Worm (Caenorhabditis elegans) whole organism, young adult: ENCODE data around the gene fbxb-81.

Experiments used
- dpff-1 ChIP-seq: sonication (generic microtip); optimal IDR thresholded peaks from 2 replicates; lab custom pipeline; 2017; ENCODE audit warnings: mild to moderate bottlenecking, missing genetic modification characterization, missing compliant biosample characterization
- egl-18 ChIP-seq: fragments of 200-800 bp; sonication (Bioruptor generic); IDR thresholded peaks from 2 replicates; pipeline ENCODE4 v1.3.6; 2022; ENCODE audit warnings: missing genetic modification reagents, missing genetic modification characterization, missing compliant biosample characterization
- him-1 ChIP-seq: sonication (generic microtip); optimal IDR thresholded peaks from 2 replicates; lab custom pipeline; 2016; ENCODE audit warnings: missing genotype, missing genetic modification reagents, missing genetic modification characterization, missing compliant biosample characterization
- nhr-179 ChIP-seq: sonication (generic microtip); optimal IDR thresholded peaks from 2 replicates; lab custom pipeline; 2016; ENCODE audit warnings: mild to moderate bottlenecking, missing genetic modification characterization, missing compliant biosample characterization
- tbp1 ChIP-seq: fragments of 200-800 bp; sonication (Bioruptor generic); optimal IDR thresholded peaks from 2 replicates; lab custom pipeline; 2018; ENCODE audit warnings: mild to moderate bottlenecking, missing genetic modification characterization, missing compliant biosample characterization
- tbx-9 ChIP-seq: sonication (generic microtip); optimal IDR thresholded peaks from 2 replicates; lab custom pipeline; 2016; ENCODE audit warnings: borderline replicate concordance, missing genetic modification characterization, inconsistent platforms, missing compliant biosample characterization
- ztf-18 ChIP-seq: sonication (generic microtip); optimal IDR thresholded peaks from 2 replicates; lab custom pipeline; 2016; ENCODE audit warnings: missing genotype, mild to moderate bottlenecking, missing genetic modification characterization, missing compliant biosample characterization
- ztf-6 ChIP-seq: fragments of 200-800 bp; sonication (Bioruptor generic); IDR thresholded peaks from 2 replicates; pipeline ENCODE4 v1.3.6; 2022; ENCODE audit warnings: missing genetic modification reagents, missing genetic modification characterization, missing compliant biosample characterization

DNA sequence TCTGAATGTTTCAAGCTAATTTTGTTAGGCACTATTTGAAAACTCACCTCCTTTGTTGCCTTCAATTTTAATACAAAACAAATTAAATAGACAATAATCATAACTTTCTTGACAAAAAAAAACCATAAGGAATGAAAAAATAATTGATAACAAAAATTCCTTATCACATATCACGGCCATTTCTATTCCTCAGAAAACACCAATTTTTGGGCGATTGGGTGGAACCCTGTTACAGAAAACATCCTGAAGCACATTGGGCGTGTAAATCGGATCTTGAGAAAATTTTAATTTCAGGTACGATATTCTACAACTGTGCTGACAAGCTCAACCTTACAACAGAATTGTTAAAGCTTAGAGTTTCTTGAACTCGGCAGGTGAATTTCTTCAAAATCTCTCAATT, 23.8 kb upstream of the fbxb-81 start, which contains the start of gene F40G9.8:
- no peak for TF ChIP-seq him-1
- TF ChIP-seq tbp1 (GFP tag; lab: Kevin White, UChicago) = no peak
- no peak for TF ChIP-seq ztf-18
- no peak for TF ChIP-seq nhr-179 (tag; lab: Kevin White, UChicago)
- no peak for TF ChIP-seq tbx-9 (tag; lab: Kevin White, UChicago)
- no peak for TF ChIP-seq dpff-1 (tag; lab: Kevin White, UChicago)
- TF ChIP-seq egl-18 (GFP tag; lab: Robert Waterston, UW) = no peak
- TF ChIP-seq ztf-6 = no peak
